Worm (Caenorhabditis elegans): Measurements from ENCODE around the gene dmd-3.

dmd-3 gene

DNA sequence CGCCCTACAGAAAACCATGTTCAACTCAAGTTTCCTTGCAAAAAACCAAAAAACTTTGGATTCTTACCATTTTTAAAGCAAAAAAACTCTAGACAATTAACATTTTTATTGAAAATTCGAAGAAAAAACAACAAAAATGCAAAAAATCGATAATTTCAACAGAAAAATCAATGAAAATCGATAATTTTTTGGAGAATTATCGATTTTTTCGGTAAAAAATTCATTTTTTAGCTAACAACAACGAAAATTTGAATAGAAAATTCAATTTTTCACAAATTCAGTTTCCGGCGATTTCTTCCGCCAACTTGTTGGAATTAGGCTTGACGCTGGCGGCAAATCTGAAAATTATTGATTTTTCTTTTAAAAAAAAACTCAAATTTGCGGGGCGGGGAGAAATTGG lies 22.1 kb downstream of the dmd-3 start:
- TF ChIP-seq ceh-48 (tag; optimal IDR thresholded peaks at IDR 0.05) = peak; percentile 61
- TF ChIP-seq C38D4.7 (GFP tag; optimal IDR thresholded peaks at IDR 0.05) = no peak

DNA sequence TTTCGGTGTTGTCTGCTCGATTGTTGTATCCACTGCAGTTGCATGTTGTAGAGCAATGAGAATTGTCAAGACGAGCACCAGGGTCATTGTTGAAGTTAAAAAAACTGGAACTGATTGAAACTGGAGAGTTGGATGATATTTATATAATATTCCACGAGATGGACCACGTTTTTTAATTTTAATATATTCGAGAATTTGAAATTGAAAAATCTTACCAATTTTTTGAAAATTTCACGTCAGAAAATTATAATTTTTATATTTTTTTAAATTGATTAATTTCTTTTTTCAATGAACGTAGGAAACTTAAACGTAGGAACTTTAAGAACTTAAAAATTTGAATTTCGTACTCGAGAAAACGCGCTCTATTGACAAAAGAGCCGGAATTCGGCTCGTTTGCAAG lies 22.5 kb downstream of the dmd-3 start, which contains the start of gene Y43F8C.5:
TSS of gene Y43F8C.5 (minus strand) at position 101 of the 400 bp plus-strand sequence.
- no peak for TF ChIP-seq rnt-1 (tag; optimal IDR thresholded peaks at IDR 0.05)
- TF ChIP-seq lin-11 (tag; optimal IDR thresholded peaks at IDR 0.05) = no peak
- TF ChIP-seq unc-55 (GFP tag; optimal IDR thresholded peaks at IDR 0.05) = no peak
- TF ChIP-seq C08G9.2 (tag; optimal IDR thresholded peaks at IDR 0.05) = no peak
- no peak for TF ChIP-seq pax-1 (tag; optimal IDR thresholded peaks at IDR 0.05)
- no peak for TF ChIP-seq pha-4 (tag; optimal IDR thresholded peaks at IDR 0.05)
- no peak for TF ChIP-seq hlh-30 (tag; optimal IDR thresholded peaks at IDR 0.05; ENCODE audit: insufficient read depth)
- no peak for TF ChIP-seq sox-4 (tag; optimal IDR thresholded peaks at IDR 0.05)
- TF ChIP-seq hlh-13 (GFP tag; optimal IDR thresholded peaks at IDR 0.05) = no peak
- no peak for TF ChIP-seq ceh-6 (GFP tag; optimal IDR thresholded peaks at IDR 0.05)
- TF ChIP-seq ahr-1 (tag; optimal IDR thresholded peaks at IDR 0.05) = no peak
- TF ChIP-seq sdc-2 (tag; optimal IDR thresholded peaks at IDR 0.05) = no peak
- no peak for TF ChIP-seq pqm-1 (tag; optimal IDR thresholded peaks at IDR 0.05)
- TF ChIP-seq gmeb-2 (tag; optimal IDR thresholded peaks at IDR 0.05) = no peak
- no peak for TF ChIP-seq K09A11.1 (tag; optimal IDR thresholded peaks at IDR 0.05; ENCODE audit: insufficient read depth)

DNA sequence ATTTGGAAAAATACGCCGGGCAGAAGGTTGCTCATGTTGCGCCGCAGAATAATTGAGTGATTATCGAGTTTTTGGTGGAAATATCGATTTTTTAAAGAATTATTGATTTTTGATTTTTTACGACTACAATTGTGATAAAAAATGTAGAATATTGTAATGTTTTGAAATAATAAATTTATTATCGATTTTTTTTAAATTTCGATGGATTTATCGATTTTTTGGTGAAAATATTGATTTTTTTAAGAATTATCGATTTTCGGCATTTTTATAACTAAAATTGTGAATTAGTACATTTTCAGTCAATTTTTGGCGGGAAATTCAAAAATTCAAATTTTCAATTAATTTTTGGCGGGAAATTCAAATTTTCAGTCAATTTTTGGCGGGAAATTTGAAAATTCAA lies 24.5 kb downstream of the dmd-3 start:
- TF ChIP-seq madf-2 (tag; optimal IDR thresholded peaks at IDR 0.05) (no peak), rnt-1 (tag; optimal IDR thresholded peaks at IDR 0.05) (no peak), sdc-2 (tag; optimal IDR thresholded peaks at IDR 0.05) (no peak), C08G9.2 (tag; optimal IDR thresholded peaks at IDR 0.05) (no peak), K09A11.1 (tag; optimal IDR thresholded peaks at IDR 0.05; ENCODE audit: insufficient read depth) (no peak), F13H6.1 (tag; optimal IDR thresholded peaks at IDR 0.05) (no peak), ahr-1 (tag; optimal IDR thresholded peaks at IDR 0.05) (no peak)

- no peak for TF ChIP-seq tbx-7 (tag; optimal IDR thresholded peaks at IDR 0.05)
- TF ChIP-seq elt-4 (tag; optimal IDR thresholded peaks at IDR 0.05) = no peak
- no peak for TF ChIP-seq sox-4 (tag; optimal IDR thresholded peaks at IDR 0.05)
- TF ChIP-seq ceh-48 (tag; optimal IDR thresholded peaks at IDR 0.05) = peak; percentile 98
Observed at ce11 chrV:19629973-19630372, 25.1 kb downstream of the dmd-3 start.

- TF ChIP-seq eyg-1 (tag; optimal IDR thresholded peaks at IDR 0.05) = no peak
- TF ChIP-seq unc-3 (GFP tag; conservative IDR thresholded peaks at IDR 0.05) = peak; percentile 11; the same call in 1 of the 2 replicates
- TF ChIP-seq unc-3 (tag; optimal IDR thresholded peaks at IDR 0.05) = no peak
Observed at ce11 chrV:19629544-19629943, 25.5 kb downstream of the dmd-3 start.

DNA sequence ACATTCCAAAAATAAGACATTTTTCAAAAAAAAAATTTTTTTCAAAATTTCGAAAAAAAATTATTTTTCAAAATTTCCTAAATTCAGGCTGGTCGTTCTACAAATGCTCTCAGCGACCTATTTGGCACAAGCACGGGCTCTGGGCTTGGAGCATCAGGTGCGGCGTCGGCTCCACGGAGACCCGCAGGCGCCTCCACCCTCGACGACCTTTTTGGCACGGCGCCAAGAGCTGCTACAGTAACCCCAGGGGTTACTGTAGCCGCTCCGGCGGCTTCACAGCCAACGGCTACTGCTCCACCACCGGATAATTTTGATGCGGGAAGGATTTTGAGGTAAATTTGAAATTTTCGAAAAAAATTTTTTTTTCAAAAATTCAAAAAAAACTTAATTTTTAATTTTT lies 29.3 kb downstream of the dmd-3 start:
- TF ChIP-seq ceh-31 (tag; optimal IDR thresholded peaks at IDR 0.05) = no peak
- no peak for TF ChIP-seq tbx-2 (tag; optimal IDR thresholded peaks at IDR 0.05)
- TF ChIP-seq ttx-3 (tag; optimal IDR thresholded peaks at IDR 0.05) = no peak
- TF ChIP-seq ceh-48 (tag; optimal IDR thresholded peaks at IDR 0.05) = no peak
- TF ChIP-seq ceh-34 (tag; optimal IDR thresholded peaks at IDR 0.05) = no peak
- TF ChIP-seq ceh-30 (tag; optimal IDR thresholded peaks at IDR 0.05) = no peak
- TF ChIP-seq tbx-7 (tag; optimal IDR thresholded peaks at IDR 0.05) = no peak
- no peak for TF ChIP-seq pax-1 (tag; optimal IDR thresholded peaks at IDR 0.05)
- TF ChIP-seq eyg-1 (tag; optimal IDR thresholded peaks at IDR 0.05) = no peak
- no peak for TF ChIP-seq sox-2 (GFP tag; IDR thresholded peaks at IDR 0.05)
- TF ChIP-seq lin-11 (tag; optimal IDR thresholded peaks at IDR 0.05) = no peak
- TF ChIP-seq hlh-15 (tag; optimal IDR thresholded peaks at IDR 0.05) = no peak
- no peak for TF ChIP-seq pqm-1 (tag; optimal IDR thresholded peaks at IDR 0.05)
- TF ChIP-seq elt-2 (tag; optimal IDR thresholded peaks at IDR 0.05) = no peak
- no peak for TF ChIP-seq pha-2 (tag; optimal IDR thresholded peaks at IDR 0.05)
- TF ChIP-seq pha-4 (tag; optimal IDR thresholded peaks at IDR 0.05) = no peak
- TF ChIP-seq K02D7.2 (tag; optimal IDR thresholded peaks at IDR 0.05) = no peak
- TF ChIP-seq zip-5 (tag; optimal IDR thresholded peaks at IDR 0.05) = no peak
- TF ChIP-seq gmeb-2 (tag; optimal IDR thresholded peaks at IDR 0.05) = no peak
- TF ChIP-seq elt-4 (tag; optimal IDR thresholded peaks at IDR 0.05) = no peak

All from whole organism, late embryonic.